Fruit fly (Drosophila melanogaster) whole organism, embryonic: ENCODE results near the gene CG13622.
A peak's percentile ranks its signal among the peaks of the same experiment; 100 is the strongest.

Experiments
- B-H2 ChIP-seq: fragments of 200-800 bp; sonication (Bioruptor generic); optimal IDR thresholded peaks from 2 replicates; lab custom pipeline; 2018; ENCODE audit warnings: missing biosample characterization, mild to moderate bottlenecking, missing genetic modification characterization
- Blimp-1 ChIP-seq: fragments of 200-800 bp; sonication (Bioruptor generic); optimal IDR thresholded peaks from 3 replicates; lab custom pipeline; 2018; ENCODE audit warnings: missing biosample characterization, missing genetic modification characterization, mild to moderate bottlenecking, moderate library complexity, missing genetic modification reagents
- CG10267 ChIP-seq: fragments of 200-800 bp; sonication (Bioruptor generic); optimal IDR thresholded peaks from 2 replicates; lab custom pipeline; 2018; ENCODE audit warnings: missing biosample characterization, mild to moderate bottlenecking, missing genetic modification characterization, moderate library complexity
- CG10462 ChIP-seq: fragments of 200-800 bp; sonication (Bioruptor generic); optimal IDR thresholded peaks from 2 replicates; lab custom pipeline; 2016; ENCODE audit warnings: missing biosample characterization, missing genetic modification characterization
- CG10959 ChIP-seq: fragments of 200-800 bp; sonication (Bioruptor generic); IDR thresholded peaks from 2 replicates; pipeline ENCODE4 v1.3.6; 2022; ENCODE audit warnings: missing biosample characterization, missing genetic modification characterization
- CG11723 ChIP-seq: fragments of 200-800 bp; sonication (Bioruptor generic); optimal IDR thresholded peaks from 2 replicates; lab custom pipeline; 2017; ENCODE audit warnings: missing biosample characterization, mild to moderate bottlenecking, missing genetic modification characterization
- CG12155 ChIP-seq: fragments of 200-800 bp; sonication (Bioruptor generic); optimal IDR thresholded peaks from 3 replicates; lab custom pipeline; 2016; ENCODE audit warnings: missing biosample characterization, missing genetic modification characterization
- CG13123 ChIP-seq: fragments of 200-800 bp; sonication (Bioruptor generic); optimal IDR thresholded peaks from 2 replicates; lab custom pipeline; 2016; ENCODE audit warnings: missing biosample characterization, missing genetic modification characterization
- CG13894 ChIP-seq: fragments of 200-800 bp; sonication (Bioruptor generic); optimal IDR thresholded peaks from 3 replicates; lab custom pipeline; 2018; ENCODE audit warnings: missing biosample characterization, mild to moderate bottlenecking, missing genetic modification characterization, moderate library complexity
- CG17385 ChIP-seq: fragments of 200-800 bp; sonication (Bioruptor generic); optimal IDR thresholded peaks from 3 replicates; lab custom pipeline; 2018; ENCODE audit warnings: missing biosample characterization, mild to moderate bottlenecking, missing genetic modification characterization
- CG17568 ChIP-seq: fragments of 200-800 bp; sonication (Bioruptor generic); optimal IDR thresholded peaks from 2 replicates; lab custom pipeline; 2018; ENCODE audit warnings: missing biosample characterization, mild to moderate bottlenecking, missing genetic modification characterization, moderate library complexity
- CG2678 ChIP-seq: fragments of 200-800 bp; sonication (Bioruptor generic); optimal IDR thresholded peaks from 3 replicates; lab custom pipeline; 2019; ENCODE audit warnings: missing biosample characterization, mild to moderate bottlenecking, missing genetic modification characterization, moderate library complexity
- CG32532 ChIP-seq: fragments of 200-800 bp; sonication (Bioruptor generic); IDR thresholded peaks from 2 replicates; pipeline ENCODE4 v1.3.6; 2022; ENCODE audit warnings: missing biosample characterization, missing genetic modification characterization
- CG3847 ChIP-seq: fragments of 200-800 bp; sonication (Bioruptor generic); IDR thresholded peaks from 2 replicates; pipeline ENCODE4 v1.3.6; 2022; ENCODE audit warnings: missing biosample characterization, missing genetic modification characterization
- CG42726 ChIP-seq: fragments of 200-800 bp; sonication (Bioruptor generic); IDR thresholded peaks from 2 replicates; pipeline ENCODE4 v1.3.6; 2022; ENCODE audit warnings: missing biosample characterization, missing genetic modification characterization; ENCODE audit not compliant: partially characterized antibody
- CG4328 ChIP-seq: fragments of 200-800 bp; sonication (Bioruptor generic); optimal IDR thresholded peaks from 3 replicates; lab custom pipeline; 2017; ENCODE audit warnings: missing biosample characterization, missing genetic modification reagents, missing genetic modification characterization
- CG4707 ChIP-seq: fragments of 200-800 bp; sonication (Bioruptor generic); optimal IDR thresholded peaks from 2 replicates; lab custom pipeline; 2018; ENCODE audit warnings: missing biosample characterization, mild to moderate bottlenecking, missing genetic modification characterization, moderate library complexity
- CG5245 ChIP-seq: fragments of 200-800 bp; sonication (Bioruptor generic); optimal IDR thresholded peaks from 3 replicates; lab custom pipeline; 2016; ENCODE audit warnings: missing biosample characterization, missing genetic modification characterization
- CG5953 ChIP-seq: fragments of 200-800 bp; sonication (Bioruptor generic); IDR thresholded peaks from 2 replicates; pipeline ENCODE4 v1.3.6; 2022; ENCODE audit warnings: missing biosample characterization, missing genetic modification characterization
- CG6765 ChIP-seq: fragments of 200-800 bp; sonication (Bioruptor generic); optimal IDR thresholded peaks from 3 replicates; lab custom pipeline; 2017; ENCODE audit warnings: missing biosample characterization, mild to moderate bottlenecking, missing genetic modification characterization
- CG7839 ChIP-seq: fragments of 200-800 bp; sonication (Bioruptor generic); optimal IDR thresholded peaks from 3 replicates; lab custom pipeline; 2018; ENCODE audit warnings: missing biosample characterization, mild to moderate bottlenecking, missing genetic modification characterization, moderate library complexity
- CTCF ChIP-seq: fragments of 200-800 bp; sonication (Bioruptor generic); optimal IDR thresholded peaks from 2 replicates; lab custom pipeline; 2017; ENCODE audit warnings: missing biosample characterization, mild to moderate bottlenecking, missing genetic modification characterization, moderate library complexity
- Dp ChIP-seq: fragments of 200-800 bp; sonication (Bioruptor generic); optimal IDR thresholded peaks from 2 replicates; lab custom pipeline; 2018; ENCODE audit warnings: missing biosample characterization, mild to moderate bottlenecking, missing genetic modification characterization, moderate library complexity
- Gsc ChIP-seq: fragments of 200-800 bp; sonication (Bioruptor generic); IDR thresholded peaks from 2 replicates; pipeline ENCODE4 v1.3.6; 2022; ENCODE audit warnings: missing biosample characterization, missing genetic modification characterization
- HLH4C ChIP-seq: fragments of 200-800 bp; sonication (Bioruptor generic); IDR thresholded peaks from 3 replicates; pipeline ENCODE4 v1.3.6; 2022; ENCODE audit warnings: missing biosample characterization, missing genetic modification characterization; ENCODE audit not compliant: partially characterized antibody
- HmgZ ChIP-seq: fragments of 200-800 bp; sonication (Bioruptor generic); optimal IDR thresholded peaks from 2 replicates; lab custom pipeline; 2018; ENCODE audit warnings: missing biosample characterization, mild to moderate bottlenecking, missing genetic modification characterization
- Hr3 ChIP-seq: fragments of 200-800 bp; sonication (Bioruptor generic); optimal IDR thresholded peaks from 3 replicates; lab custom pipeline; 2016; ENCODE audit warnings: missing biosample characterization, missing genetic modification characterization
- NC2β ChIP-seq: fragments of 200-800 bp; sonication (Bioruptor generic); optimal IDR thresholded peaks from 2 replicates; lab custom pipeline; 2016; ENCODE audit warnings: missing biosample characterization, missing genetic modification characterization
- Rx ChIP-seq: fragments of 200-800 bp; sonication (Bioruptor generic); IDR thresholded peaks from 2 replicates; pipeline ENCODE4 v1.3.6; 2022; ENCODE audit warnings: missing biosample characterization, missing genetic modification characterization
- ato ChIP-seq: fragments of 200-800 bp; sonication (Bioruptor generic); IDR thresholded peaks from 2 replicates; pipeline ENCODE4 v1.3.6; 2022; ENCODE audit warnings: missing biosample characterization, missing genetic modification characterization; ENCODE audit not compliant: partially characterized antibody
- cato ChIP-seq: fragments of 200-800 bp; sonication (Bioruptor generic); optimal IDR thresholded peaks from 2 replicates; lab custom pipeline; 2016; ENCODE audit warnings: missing biosample characterization, missing genetic modification characterization, borderline replicate concordance
- corto ChIP-seq: fragments of 200-800 bp; sonication (Bioruptor generic); optimal IDR thresholded peaks from 2 replicates; lab custom pipeline; 2016; ENCODE audit warnings: missing biosample characterization, mild to moderate bottlenecking, missing genetic modification characterization, moderate library complexity
- crc ChIP-seq: fragments of 200-800 bp; sonication (Bioruptor generic); optimal IDR thresholded peaks from 2 replicates; lab custom pipeline; 2016; ENCODE audit warnings: missing biosample characterization, missing genetic modification characterization
- croc ChIP-seq: fragments of 200-800 bp; sonication (Bioruptor generic); conservative IDR thresholded peaks from 3 replicates; pipeline ENCODE4 v1.3.6; 2022; ENCODE audit warnings: missing biosample characterization, missing genetic modification characterization
- ewg ChIP-seq: fragments of 200-800 bp; sonication (Bioruptor generic); optimal IDR thresholded peaks from 3 replicates; lab custom pipeline; 2017; ENCODE audit warnings: mild to moderate bottlenecking, missing biosample characterization, missing genetic modification reagents, missing genetic modification characterization
- exex ChIP-seq: fragments of 200-800 bp; sonication (Bioruptor generic); optimal IDR thresholded peaks from 4 replicates; lab custom pipeline; 2018; ENCODE audit warnings: missing biosample characterization, mild to moderate bottlenecking, missing genetic modification characterization, moderate library complexity
- eyg ChIP-seq: fragments of 200-800 bp; sonication (Bioruptor generic); optimal IDR thresholded peaks from 3 replicates; lab custom pipeline; 2016; ENCODE audit warnings: missing biosample characterization, missing genetic modification characterization
- fu2 ChIP-seq: fragments of 200-800 bp; sonication (Bioruptor generic); optimal IDR thresholded peaks from 2 replicates; lab custom pipeline; 2016; ENCODE audit warnings: missing biosample characterization, missing genetic modification characterization
- gcm2 ChIP-seq: fragments of 200-800 bp; sonication (Bioruptor generic); optimal IDR thresholded peaks from 2 replicates; lab custom pipeline; 2016; ENCODE audit warnings: missing biosample characterization, missing genetic modification characterization
- gsb-n ChIP-seq: fragments of 200-800 bp; sonication (Bioruptor generic); optimal IDR thresholded peaks from 3 replicates; lab custom pipeline; 2018; ENCODE audit warnings: missing biosample characterization, mild to moderate bottlenecking, missing genetic modification characterization
- her ChIP-seq: fragments of 200-800 bp; sonication (Bioruptor generic); optimal IDR thresholded peaks from 2 replicates; lab custom pipeline; 2016; ENCODE audit warnings: missing biosample characterization, missing genetic modification characterization
- mam ChIP-seq: fragments of 200-800 bp; sonication (Bioruptor generic); optimal IDR thresholded peaks from 3 replicates; lab custom pipeline; 2016; ENCODE audit warnings: missing biosample characterization, missing genetic modification characterization
- org-1 ChIP-seq: fragments of 200-800 bp; sonication (Bioruptor generic); optimal IDR thresholded peaks from 2 replicates; lab custom pipeline; 2017; ENCODE audit warnings: missing biosample characterization, missing genetic modification characterization
- pum ChIP-seq: fragments of 200-800 bp; sonication (Bioruptor generic); optimal IDR thresholded peaks from 2 replicates; lab custom pipeline; 2016; ENCODE audit warnings: missing biosample characterization, missing genetic modification characterization
- pzg ChIP-seq: fragments of 200-800 bp; sonication (Bioruptor generic); optimal IDR thresholded peaks from 3 replicates; lab custom pipeline; 2018; ENCODE audit warnings: missing biosample characterization, mild to moderate bottlenecking, missing genetic modification characterization, moderate library complexity
- so ChIP-seq: fragments of 200-800 bp; sonication (Bioruptor generic); IDR thresholded peaks from 3 replicates; pipeline ENCODE4 v1.3.6; 2022; ENCODE audit warnings: missing biosample characterization, missing genetic modification characterization
- stc ChIP-seq: fragments of 200-800 bp; sonication (Bioruptor generic); IDR thresholded peaks from 2 replicates; pipeline ENCODE4 v1.3.6; 2022; ENCODE audit warnings: missing biosample characterization, missing genetic modification characterization
- unpg ChIP-seq: fragments of 200-800 bp; sonication (Bioruptor generic); optimal IDR thresholded peaks from 3 replicates; lab custom pipeline; 2018; ENCODE audit warnings: missing biosample characterization, mild to moderate bottlenecking, missing genetic modification characterization, moderate library complexity

The CG13622 gene

DNA sequence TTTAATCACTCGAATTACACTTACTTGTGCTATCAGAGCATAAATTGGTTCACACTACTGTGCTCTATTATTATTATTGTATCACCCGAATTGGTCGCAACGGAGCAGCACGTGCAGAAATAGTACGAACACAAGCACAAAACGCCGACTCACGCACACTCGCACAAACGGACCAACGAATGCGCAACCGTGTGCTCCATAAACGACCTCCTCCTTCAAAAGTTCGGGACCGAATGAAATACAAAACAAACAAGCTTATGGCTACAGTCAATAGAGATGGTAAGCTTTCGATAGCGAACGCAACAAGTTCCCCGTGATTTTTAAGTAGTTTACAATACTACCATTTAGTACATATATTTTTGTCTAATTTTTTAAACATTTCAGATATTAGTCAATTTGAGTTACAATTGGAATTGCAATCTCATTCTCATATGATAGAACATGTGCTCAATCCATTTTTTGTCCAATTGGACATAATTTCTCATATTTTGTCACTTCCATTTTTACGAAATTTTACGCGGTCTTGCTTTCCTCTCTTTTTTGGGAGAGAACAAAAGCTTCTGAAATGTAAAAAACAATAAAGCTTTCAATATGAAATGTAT, 20.3 kb upstream of the CG13622 start, which contains the start of gene Cftr (continued):
- TF ChIP-seq CG12155 (no peak), eyg (GFP tag; lab: Kevin White, UChicago) (peak; percentile 22), HLH4C (GFP tag; lab: Robert Waterston, UW) (peak; percentile 50), HmgZ (tag; lab: Kevin White, UChicago) (peak; percentile 79), Dp (GFP tag; lab: Kevin White, UChicago) (peak; percentile 51), crc (GFP tag; lab: Kevin White, UChicago) (peak; percentile 37), CG5953 (GFP tag; lab: Robert Waterston, UW) (peak; percentile 63; the same call in 1 of the 2 replicates), pum (peak; percentile 13), so (GFP tag; lab: Robert Waterston, UW) (peak; percentile 22; the same call in 1 of the 3 replicates), CG11723 (GFP tag; lab: Kevin White, UChicago) (no peak), B-H2 (peak; percentile 85), pzg (peak; percentile 72), CG42726 (GFP tag; lab: Robert Waterston, UW) (peak; percentile 66; the same call in 1 of the 2 replicates), CG13123 (GFP tag; lab: Kevin White, UChicago) (peak; percentile 15), exex (tag; lab: Kevin White, UChicago) (peak; percentile 40)
- TF ChIP-seq, all 482 proteins: peak for 226

DNA sequence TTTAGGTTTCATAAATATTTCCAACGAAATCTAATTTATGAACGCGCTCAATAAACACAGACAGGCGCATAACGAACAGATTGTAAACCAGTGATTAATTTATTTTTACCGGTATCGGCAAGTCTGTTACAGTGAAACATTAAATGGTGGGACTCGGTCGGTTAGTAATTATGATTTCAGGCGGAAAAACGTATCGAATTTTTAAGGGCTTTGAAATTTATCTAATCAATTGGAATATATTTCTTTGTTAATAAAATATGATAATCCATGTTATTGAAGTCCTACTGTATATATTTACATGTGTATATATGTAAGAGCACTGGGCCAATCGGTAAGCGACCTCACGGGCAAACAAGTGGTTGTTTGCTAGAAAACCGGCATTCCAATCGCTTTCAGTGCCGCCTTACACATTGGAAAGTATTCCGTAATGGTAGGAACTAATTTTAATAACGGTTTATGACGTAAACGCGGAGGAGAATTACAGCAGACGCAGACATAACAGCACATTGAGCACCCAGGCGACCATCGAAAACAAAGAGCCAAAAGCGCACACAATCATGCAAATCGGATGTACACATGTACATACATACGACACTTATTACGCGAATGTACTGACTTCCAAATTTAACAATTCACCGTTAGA, 19.7 kb upstream of the CG13622 start:
- TF ChIP-seq cato (GFP tag; lab: Kevin White, UChicago) (peak; percentile 75), Gsc (GFP tag; lab: Robert Waterston, UW) (peak; percentile 72; the same call in 1 of the 2 replicates), CG3847 (GFP tag; lab: Robert Waterston, UW) (peak; percentile 96), CG10267 (tag; lab: Kevin White, UChicago) (peak; percentile 72), fu2 (GFP tag; lab: Kevin White, UChicago) (peak; percentile 88), her (GFP tag; lab: Kevin White, UChicago) (peak; percentile 73), CG10462 (GFP tag; lab: Kevin White, UChicago) (peak; percentile 79), CG4707 (GFP tag; lab: Kevin White, UChicago) (peak; percentile 83), NC2β (GFP tag; lab: Kevin White, UChicago) (peak; percentile 83), CG5245 (GFP tag; lab: Kevin White, UChicago) (peak; percentile 87), CG6765 (GFP tag; lab: Kevin White, UChicago) (peak; percentile 75), ewg (peak; percentile 80), ato (no peak), gsb-n (tag; lab: Kevin White, UChicago) (no peak), org-1 (GFP tag; lab: Kevin White, UChicago) (peak; percentile 68), mam (GFP tag; lab: Kevin White, UChicago) (peak; percentile 94), CG32532 (peak; percentile 98), gcm2 (peak; percentile 77), CTCF (GFP tag; lab: Kevin White, UChicago) (peak; percentile 30), croc (GFP tag; lab: Robert Waterston, UW) (peak; percentile 65), corto (GFP tag; lab: Kevin White, UChicago) (peak; percentile 60), Blimp-1 (GFP tag; lab: Kevin White, UChicago) (peak; percentile 88), stc (GFP tag; lab: Robert Waterston, UW) (peak; percentile 94), CG13894 (peak; percentile 90), CG17568 (GFP tag; lab: Kevin White, UChicago) (no peak), CG2678 (tag; lab: Kevin White, UChicago) (peak; percentile 94), Rx (peak; percentile 84), unpg (GFP tag; lab: Kevin White, UChicago) (peak; percentile 93), CG4328 (GFP tag; lab: Kevin White, UChicago) (peak; percentile 79), CG7839 (tag; lab: Kevin White, UChicago) (peak; percentile 96), Hr3 (peak; percentile 87), CG10959 (GFP tag; lab: Robert Waterston, UW) (peak; percentile 78), CG17385 (GFP tag; lab: Kevin White, UChicago) (peak; percentile 93)
